Worm (Caenorhabditis elegans) whole organism, young adult: ENCODE data around the gene C49C8.6.

ENCODE experiments used
- B0336.3 ChIP-seq: fragments of 200-800 bp; sonication (Bioruptor generic); IDR thresholded peaks from 2 replicates; pipeline ENCODE4 v1.3.6; 2022; ENCODE audit warnings: missing genetic modification characterization, missing compliant biosample characterization
- D2030.7 ChIP-seq: fragments of 200-800 bp; sonication (Bioruptor generic); IDR thresholded peaks from 2 replicates; pipeline ENCODE4 v1.3.6; 2022; ENCODE audit warnings: missing genetic modification reagents, missing genetic modification characterization, missing compliant biosample characterization
- F52B5.7 ChIP-seq: sonication (generic microtip); optimal IDR thresholded peaks from 2 replicates; lab custom pipeline; 2016; ENCODE audit warnings: mild to moderate bottlenecking, missing genetic modification characterization, missing compliant biosample characterization
- F57C9.4 ChIP-seq: sonication (generic microtip); optimal IDR thresholded peaks from 2 replicates; lab custom pipeline; 2017; ENCODE audit warnings: mild to moderate bottlenecking, missing genetic modification characterization, missing compliant biosample characterization
- K12H6.12 ChIP-seq: fragments of 200-800 bp; sonication (Bioruptor generic); optimal IDR thresholded peaks from 2 replicates; lab custom pipeline; 2018; ENCODE audit warnings: mild to moderate bottlenecking, missing genetic modification characterization, missing compliant biosample characterization
- Y53F4B.3 ChIP-seq: fragments of 200-800 bp; sonication (Bioruptor generic); IDR thresholded peaks from 2 replicates; pipeline ENCODE4 v1.3.6; 2022; ENCODE audit warnings: missing genetic modification reagents, missing genetic modification characterization, missing compliant biosample characterization
- Y67H2A.10 ChIP-seq: fragments of 200-800 bp; sonication (Bioruptor generic); conservative IDR thresholded peaks from 2 replicates; pipeline ENCODE4 v1.3.6; 2022; ENCODE audit warnings: missing genetic modification reagents, missing genetic modification characterization, missing compliant biosample characterization
- Y79H2A.3 ChIP-seq: fragments of 200-800 bp; sonication (Bioruptor generic); conservative IDR thresholded peaks from 2 replicates; pipeline ENCODE4 v1.3.6; 2022; ENCODE audit warnings: missing genetic modification reagents, missing genetic modification characterization, missing compliant biosample characterization
- ama-1 ChIP-seq, 3 experiments: fragments of 150-350 bp in 1 of 3; sonication (generic microtip) in 2 of 3; optimal IDR thresholded peaks; 2 replicates each; lab custom pipeline; 2014 to 2018; ENCODE audit warnings: missing biosample characterization in 2 of 3, missing genetic modification characterization in 2 of 3, missing genetic modification reagents in 2 of 3
- atf-7 ChIP-seq: sonication (generic microtip); optimal IDR thresholded peaks from 2 replicates; lab custom pipeline; 2017; ENCODE audit warnings: mild to moderate bottlenecking, missing genetic modification characterization, missing compliant biosample characterization
- attf-5 ChIP-seq: fragments of 200-800 bp; sonication (Bioruptor generic); optimal IDR thresholded peaks from 2 replicates; lab custom pipeline; 2018; ENCODE audit warnings: mild to moderate bottlenecking, missing genetic modification characterization, missing compliant biosample characterization
- ccch-3 ChIP-seq: fragments of 200-800 bp; sonication (Bioruptor generic); optimal IDR thresholded peaks from 2 replicates; lab custom pipeline; 2018; ENCODE audit warnings: mild to moderate bottlenecking, missing genetic modification characterization, missing compliant biosample characterization
- cebp-1 ChIP-seq, 2 experiments: fragments of 200-800 bp in 1 of 2; sonication (Bioruptor generic) in 1 of 2; sonication (generic microtip) in 1 of 2; IDR thresholded peaks in 1 of 2; optimal IDR thresholded peaks in 1 of 2; 2 replicates each; pipeline versions ENCODE4 v1.3.6 to Lab custom; 2017 to 2022; ENCODE audit warnings: missing compliant biosample characterization in 2 of 2, missing genetic modification characterization in 2 of 2, mild to moderate bottlenecking in 1 of 2, missing genetic modification reagents in 1 of 2, moderate library complexity in 1 of 2
- cebp-2 ChIP-seq: fragments of 200-800 bp; sonication (Bioruptor generic); IDR thresholded peaks from 2 replicates; pipeline ENCODE4 v1.3.6; 2022; ENCODE audit warnings: missing genetic modification characterization, missing compliant biosample characterization
- ceh-58 ChIP-seq: fragments of 200-800 bp; sonication (Bioruptor generic); IDR thresholded peaks from 2 replicates; pipeline ENCODE4 v1.3.6; 2022; ENCODE audit warnings: missing genetic modification characterization, missing compliant biosample characterization
- die-1 ChIP-seq: sonication (generic microtip); optimal IDR thresholded peaks from 2 replicates; lab custom pipeline; 2016; ENCODE audit warnings: missing genotype, mild to moderate bottlenecking, missing genetic modification characterization, missing compliant biosample characterization
- dox-1 ChIP-seq: fragments of 200-800 bp; sonication (Bioruptor generic); IDR thresholded peaks from 2 replicates; pipeline ENCODE4 v1.3.6; 2022; ENCODE audit warnings: missing genetic modification reagents, missing genetic modification characterization, missing compliant biosample characterization
- efl-1 ChIP-seq: fragments of 150-350 bp; optimal IDR thresholded peaks from 2 replicates; lab custom pipeline; 2014; ENCODE audit warnings: missing biosample characterization, missing genetic modification reagents, missing genetic modification characterization
- egl-44 ChIP-seq: fragments of 200-800 bp; sonication (Bioruptor generic); IDR thresholded peaks from 2 replicates; pipeline ENCODE4 v1.3.6; 2022; ENCODE audit warnings: missing genetic modification reagents, missing genetic modification characterization, missing compliant biosample characterization
- egrh-3 ChIP-seq: fragments of 200-800 bp; sonication (Bioruptor generic); IDR thresholded peaks from 2 replicates; pipeline ENCODE4 v1.3.6; 2022; ENCODE audit warnings: missing genetic modification reagents, missing genetic modification characterization, missing compliant biosample characterization
- ets-4 ChIP-seq: fragments of 200-800 bp; sonication (Bioruptor generic); optimal IDR thresholded peaks from 2 replicates; lab custom pipeline; 2018; ENCODE audit warnings: mild to moderate bottlenecking, missing genetic modification characterization, missing compliant biosample characterization
- him-1 ChIP-seq: sonication (generic microtip); optimal IDR thresholded peaks from 2 replicates; lab custom pipeline; 2016; ENCODE audit warnings: missing genotype, missing genetic modification reagents, missing genetic modification characterization, missing compliant biosample characterization
- hlh-26 ChIP-seq: fragments of 200-800 bp; sonication (Bioruptor generic); conservative IDR thresholded peaks from 2 replicates; pipeline ENCODE4 v1.3.6; 2022; ENCODE audit warnings: missing genetic modification reagents, missing genetic modification characterization, missing compliant biosample characterization
- hmg-1.2 ChIP-seq: fragments of 200-800 bp; sonication (Bioruptor generic); IDR thresholded peaks from 2 replicates; pipeline ENCODE4 v1.3.6; 2022; ENCODE audit warnings: missing genetic modification reagents, missing genetic modification characterization, missing compliant biosample characterization
- hsf-1 ChIP-seq: fragments of 200-800 bp; sonication (Bioruptor generic); IDR thresholded peaks from 2 replicates; pipeline ENCODE4 v1.3.6; 2022; ENCODE audit warnings: missing genetic modification reagents, missing genetic modification characterization, missing compliant biosample characterization
- lin-26 ChIP-seq: fragments of 200-800 bp; sonication (Bioruptor generic); IDR thresholded peaks from 2 replicates; pipeline ENCODE4 v1.3.6; 2022; ENCODE audit warnings: missing genetic modification reagents, missing genetic modification characterization, missing compliant biosample characterization
- lin-54 ChIP-seq: fragments of 200-800 bp; sonication (Bioruptor generic); optimal IDR thresholded peaks from 2 replicates; lab custom pipeline; 2018; ENCODE audit warnings: mild to moderate bottlenecking, missing genetic modification characterization, missing compliant biosample characterization
- lsl-1 ChIP-seq: fragments of 200-800 bp; sonication (Bioruptor generic); optimal IDR thresholded peaks from 2 replicates; lab custom pipeline; 2018; ENCODE audit warnings: mild to moderate bottlenecking, missing genetic modification characterization, moderate library complexity, missing compliant biosample characterization
- lsy-27 ChIP-seq: sonication (generic microtip); optimal IDR thresholded peaks from 2 replicates; lab custom pipeline; 2017; ENCODE audit warnings: missing genetic modification characterization, mild to moderate bottlenecking, missing compliant biosample characterization, antibody characterized with exemption, missing genotype, borderline replicate concordance; ENCODE audit not compliant: insufficient read depth
- madf-6 ChIP-seq: fragments of 200-800 bp; sonication (Bioruptor generic); IDR thresholded peaks from 2 replicates; pipeline ENCODE4 v1.3.6; 2022; ENCODE audit warnings: missing genetic modification reagents, missing genetic modification characterization, missing compliant biosample characterization
- nfya-1 ChIP-seq: sonication (generic microtip); optimal IDR thresholded peaks from 2 replicates; lab custom pipeline; 2017; ENCODE audit warnings: antibody characterized with exemption, missing compliant biosample characterization, missing genetic modification characterization, borderline replicate concordance; ENCODE audit not compliant: insufficient read depth
- nhr-179 ChIP-seq: sonication (generic microtip); optimal IDR thresholded peaks from 2 replicates; lab custom pipeline; 2016; ENCODE audit warnings: mild to moderate bottlenecking, missing genetic modification characterization, missing compliant biosample characterization
- nhr-27 ChIP-seq: fragments of 200-800 bp; sonication (Bioruptor generic); optimal IDR thresholded peaks from 2 replicates; lab custom pipeline; 2018; ENCODE audit warnings: mild to moderate bottlenecking, missing genetic modification characterization, moderate library complexity, missing compliant biosample characterization
- nhr-80 ChIP-seq: sonication (generic microtip); optimal IDR thresholded peaks from 2 replicates; lab custom pipeline; 2016; ENCODE audit warnings: missing genetic modification characterization, missing compliant biosample characterization
- pbrm-1 ChIP-seq: fragments of 200-800 bp; sonication (Bioruptor generic); IDR thresholded peaks from 2 replicates; pipeline ENCODE4 v1.3.6; 2022; ENCODE audit warnings: missing genetic modification reagents, missing genetic modification characterization, missing compliant biosample characterization
- rcor-1 ChIP-seq: fragments of 200-800 bp; sonication (Bioruptor generic); IDR thresholded peaks from 2 replicates; pipeline ENCODE4 v1.3.6; 2022; ENCODE audit warnings: missing genetic modification reagents, missing genetic modification characterization, missing compliant biosample characterization
- sdz-38 ChIP-seq: sonication (generic microtip); optimal IDR thresholded peaks from 2 replicates; lab custom pipeline; 2016; ENCODE audit warnings: missing genotype, missing genetic modification characterization, missing compliant biosample characterization
- snpc-1.3 ChIP-seq: sonication (generic microtip); optimal IDR thresholded peaks from 2 replicates; lab custom pipeline; 2017; ENCODE audit warnings: missing genetic modification characterization, mild to moderate bottlenecking, missing compliant biosample characterization, antibody characterized with exemption, moderate library complexity, missing genotype, missing genetic modification reagents; ENCODE audit not compliant: insufficient read depth
- snpc-4 ChIP-seq, 5 experiments: fragments of 150-350 bp in 1 of 5; sonication (generic microtip) in 4 of 5; optimal IDR thresholded peaks; 2 replicates each; lab custom pipeline; 2014 to 2018; ENCODE audit warnings: missing genetic modification characterization in 5 of 5, missing biosample characterization in 3 of 5, antibody characterized with exemption in 2 of 5, mild to moderate bottlenecking in 2 of 5, missing compliant biosample characterization in 2 of 5, missing genotype in 2 of 5, moderate library complexity in 2 of 5, missing genetic modification reagents in 1 of 5
- tbx-9 ChIP-seq: sonication (generic microtip); optimal IDR thresholded peaks from 2 replicates; lab custom pipeline; 2016; ENCODE audit warnings: borderline replicate concordance, missing genetic modification characterization, inconsistent platforms, missing compliant biosample characterization
- unc-62 ChIP-seq: fragments of 150-350 bp; optimal IDR thresholded peaks from 2 replicates; lab custom pipeline; 2014; ENCODE audit warnings: missing biosample characterization, missing genetic modification reagents, missing genetic modification characterization
- ztf-18 ChIP-seq: sonication (generic microtip); optimal IDR thresholded peaks from 2 replicates; lab custom pipeline; 2016; ENCODE audit warnings: missing genotype, mild to moderate bottlenecking, missing genetic modification characterization, missing compliant biosample characterization
- ztf-25 ChIP-seq: fragments of 200-800 bp; sonication (Bioruptor generic); IDR thresholded peaks from 2 replicates; pipeline ENCODE4 v1.3.6; 2022; ENCODE audit warnings: missing genetic modification reagents, missing genetic modification characterization, missing compliant biosample characterization
- ztf-26 ChIP-seq: sonication (generic microtip); optimal IDR thresholded peaks from 2 replicates; lab custom pipeline; 2017; ENCODE audit warnings: missing genetic modification characterization, missing compliant biosample characterization
- ztf-3 ChIP-seq: fragments of 200-800 bp; sonication (Bioruptor generic); optimal IDR thresholded peaks from 2 replicates; lab custom pipeline; 2018; ENCODE audit warnings: mild to moderate bottlenecking, missing genetic modification characterization, missing compliant biosample characterization

The C49C8.6 gene

DNA sequence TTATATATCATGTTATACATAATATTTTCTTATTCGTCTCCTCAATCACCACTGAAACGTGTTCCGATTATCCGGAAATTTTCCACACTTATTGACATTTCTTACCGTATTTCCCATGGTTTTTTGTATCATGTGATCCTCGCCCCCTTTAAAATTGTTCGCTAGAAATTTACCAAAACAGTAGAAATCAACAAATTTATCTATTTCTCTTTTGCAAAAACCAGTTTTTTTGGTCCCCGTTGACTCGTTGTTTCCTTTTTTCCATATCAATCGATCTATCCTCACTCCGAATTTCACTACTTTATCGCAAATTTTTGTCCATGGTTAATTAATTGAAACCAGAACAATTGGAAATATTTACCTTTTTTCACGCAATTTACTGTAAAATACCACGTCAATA, 32.3 kb downstream of the C49C8.6 start:
- TF ChIP-seq Y53F4B.3 (GFP tag; lab: Robert Waterston, UW) (no peak), D2030.7 (GFP tag; lab: Robert Waterston, UW) (no peak), ama-1 (optimal IDR thresholded peaks at IDR 0.05; lab: Kevin White, UChicago) (no peak), ama-1 (GFP tag; optimal IDR thresholded peaks at IDR 0.05; lab: Kevin White, UChicago) (no peak), hlh-26 (GFP tag; lab: Robert Waterston, UW) (no peak), nfya-1 (no peak), ets-4 (GFP tag; lab: Kevin White, UChicago) (no peak), F57C9.4 (no peak), nhr-27 (tag; lab: Kevin White, UChicago) (no peak)

DNA sequence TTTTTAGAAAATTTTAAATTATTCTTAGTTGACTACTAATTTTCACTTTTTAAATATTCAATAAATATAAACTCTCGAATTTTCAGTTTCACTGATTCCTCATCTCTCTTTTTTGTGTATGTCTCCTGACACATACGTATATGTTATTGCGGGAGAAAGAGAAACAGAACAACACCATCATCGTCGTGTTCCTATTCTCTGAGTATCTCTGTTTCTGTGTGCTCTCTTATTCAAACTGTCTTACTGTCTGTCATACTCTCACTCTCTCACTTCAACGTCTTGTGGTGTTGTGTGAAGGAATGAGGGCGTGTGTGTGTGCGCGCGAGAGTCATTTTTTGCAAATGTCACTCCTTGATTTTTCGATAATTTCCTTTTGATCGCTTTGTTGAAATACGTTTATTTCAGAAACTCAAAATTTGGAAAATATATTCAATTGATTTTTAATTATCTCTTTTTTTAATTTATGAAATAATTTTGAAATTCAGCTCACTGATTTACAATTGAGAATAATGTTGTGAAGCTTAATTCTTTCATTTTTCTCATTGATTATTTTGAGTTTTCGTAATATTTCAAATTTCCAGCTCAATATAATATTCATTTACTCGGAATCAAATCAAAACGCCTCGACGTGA, 37.8 kb downstream of the C49C8.6 start, which contains the start of gene lin-49:
TSS of gene lin-49 (plus strand) at position 582 of the 632 bp plus-strand sequence.
- TF ChIP-seq rcor-1 (GFP tag; lab: Robert Waterston, UW) (no peak), hmg-1.2 (GFP tag; lab: Robert Waterston, UW) (peak; percentile 86; the same call in 1 of the 2 replicates), egl-44 (GFP tag; lab: Robert Waterston, UW) (no peak), snpc-4 (GFP tag; optimal IDR thresholded peaks at IDR 0.05; lab: Kevin White, UChicago) (no peak), snpc-4 (tag; optimal IDR thresholded peaks at IDR 0.05; lab: Kevin White, UChicago) (peak in 1 of 4 experiments; percentile 23), F57C9.4 (no peak), nhr-80 (tag; lab: Kevin White, UChicago) (peak; percentile 75), sdz-38 (no peak), snpc-1.3 (no peak), Y79H2A.3 (GFP tag; lab: Robert Waterston, UW) (no peak), ztf-3 (GFP tag; lab: Kevin White, UChicago) (no peak), cebp-2 (no peak), ztf-25 (GFP tag; lab: Robert Waterston, UW) (no peak), unc-62 (GFP tag; lab: Kevin White, UChicago) (no peak), atf-7 (tag; lab: Kevin White, UChicago) (no peak), egrh-3 (GFP tag; lab: Robert Waterston, UW) (no peak), ceh-58 (GFP tag; lab: Robert Waterston, UW) (no peak), ztf-18 (tag; lab: Kevin White, UChicago) (peak; percentile 23), ztf-26 (peak; percentile 38), madf-6 (GFP tag; lab: Robert Waterston, UW) (0 out of 2 replicates have a peak, but pooled peaks have one; percentile 16), lsl-1 (GFP tag; lab: Kevin White, UChicago) (no peak), F52B5.7 (tag; lab: Kevin White, UChicago) (no peak), hsf-1 (GFP tag; lab: Robert Waterston, UW) (no peak), lin-26 (GFP tag; lab: Robert Waterston, UW) (peak; percentile 72; the same call in 1 of the 2 replicates), attf-5 (peak; percentile 85), Y67H2A.10 (GFP tag; lab: Robert Waterston, UW) (no peak), lsy-27 (tag; lab: Kevin White, UChicago) (no peak), tbx-9 (tag; lab: Kevin White, UChicago) (no peak), nhr-179 (tag; lab: Kevin White, UChicago) (no peak), K12H6.12 (tag; lab: Kevin White, UChicago) (peak; percentile 56), dox-1 (peak; percentile 60; the same call in 1 of the 2 replicates), die-1 (tag; lab: Kevin White, UChicago) (no peak), ccch-3 (no peak), B0336.3 (peak; percentile 43; the same call in 1 of the 2 replicates), cebp-1 (GFP tag; IDR thresholded peaks at IDR 0.05; lab: Robert Waterston, UW) (no peak), cebp-1 (tag; optimal IDR thresholded peaks at IDR 0.05; lab: Kevin White, UChicago) (peak; percentile 60), pbrm-1 (no peak), efl-1 (GFP tag; lab: Kevin White, UChicago) (no peak), him-1 (tag; lab: Kevin White, UChicago) (no peak), lin-54 (GFP tag; lab: Kevin White, UChicago) (peak; percentile 36)
